Worm (Caenorhabditis elegans): ENCODE measurements around the gene C27D6.12.

C27D6.12 gene

ce11 chrII:5154540-5154939 lies 23.3 kb downstream of the C27D6.12 start, which contains the start of gene srb-12:
Gene srb-12 (minus strand): TSS chrII:5154640.
- TF ChIP-seq med-1 (GFP tag; optimal IDR thresholded peaks at IDR 0.05; ENCODE audit: insufficient read depth), result no peak
- TF ChIP-seq tab-1 (GFP tag; IDR thresholded peaks at IDR 0.05), result no peak
- no peak for TF ChIP-seq ztf-29 (GFP tag; IDR thresholded peaks at IDR 0.05)
- TF ChIP-seq ztf-23 (GFP tag; IDR thresholded peaks at IDR 0.05), result no peak

- TF ChIP-seq ztf-23 (GFP tag; IDR thresholded peaks at IDR 0.05) (no peak), med-1 (GFP tag; optimal IDR thresholded peaks at IDR 0.05; ENCODE audit: insufficient read depth) (no peak), cog-1 (tag; optimal IDR thresholded peaks at IDR 0.05) (no peak), klf-2 (GFP tag; conservative IDR thresholded peaks at IDR 0.05) (no peak), tab-1 (GFP tag; IDR thresholded peaks at IDR 0.05) (no peak), ztf-29 (GFP tag; IDR thresholded peaks at IDR 0.05) (no peak), T22C8.4 (GFP tag; IDR thresholded peaks at IDR 0.05) (no peak), ref-1 (GFP tag; conservative IDR thresholded peaks at IDR 0.05) (no peak), flt-1 (GFP tag; IDR thresholded peaks at IDR 0.05) (no peak)
Observed at ce11 chrII:5150829-5151228, 27.0 kb downstream of the C27D6.12 start, which contains the start of gene srb-16. Gene srb-16 (minus strand): TSS chrII:5150929.

- TF ChIP-seq klf-2 (GFP tag; conservative IDR thresholded peaks at IDR 0.05) (no peak), cog-1 (tag; optimal IDR thresholded peaks at IDR 0.05) (no peak), med-1 (GFP tag; optimal IDR thresholded peaks at IDR 0.05; ENCODE audit: insufficient read depth) (no peak), T22C8.4 (GFP tag; IDR thresholded peaks at IDR 0.05) (no peak), ztf-23 (GFP tag; IDR thresholded peaks at IDR 0.05) (no peak), ref-1 (GFP tag; conservative IDR thresholded peaks at IDR 0.05) (no peak), ztf-29 (GFP tag; IDR thresholded peaks at IDR 0.05) (no peak), tab-1 (GFP tag; IDR thresholded peaks at IDR 0.05) (no peak), flt-1 (GFP tag; IDR thresholded peaks at IDR 0.05) (no peak)
Observed at ce11 chrII:5148349-5148748, 29.5 kb downstream of the C27D6.12 start, which contains the start of gene F58A6.5. Gene F58A6.5 (minus strand): TSS chrII:5148449.

ce11 chrII:5142619-5143018 lies 35.2 kb downstream of the C27D6.12 start, which contains the start of gene F58A6.1:
Gene F58A6.1 (plus strand): TSS chrII:5142919.
- TF ChIP-seq klf-2 (GFP tag; conservative IDR thresholded peaks at IDR 0.05) (no peak), cog-1 (tag; optimal IDR thresholded peaks at IDR 0.05) (no peak), ref-1 (GFP tag; conservative IDR thresholded peaks at IDR 0.05) (no peak), ztf-29 (GFP tag; IDR thresholded peaks at IDR 0.05) (no peak), flt-1 (GFP tag; IDR thresholded peaks at IDR 0.05) (no peak), tab-1 (GFP tag; IDR thresholded peaks at IDR 0.05) (no peak), T22C8.4 (GFP tag; IDR thresholded peaks at IDR 0.05) (no peak), ztf-23 (GFP tag; IDR thresholded peaks at IDR 0.05) (no peak), med-1 (GFP tag; optimal IDR thresholded peaks at IDR 0.05; ENCODE audit: insufficient read depth) (no peak)

ce11 chrII:5141945-5142514 lies 35.8 kb downstream of the C27D6.12 start, which contains the start of gene nas-29:
Gene nas-29 (minus strand): TSS chrII:5142036.
- no peak for TF ChIP-seq T22C8.4 (GFP tag; IDR thresholded peaks at IDR 0.05)
- no peak for TF ChIP-seq ztf-23 (GFP tag; IDR thresholded peaks at IDR 0.05)
- TF ChIP-seq ztf-29 (GFP tag; IDR thresholded peaks at IDR 0.05), result no peak
- no peak for TF ChIP-seq ref-1 (GFP tag; conservative IDR thresholded peaks at IDR 0.05)
- no peak for TF ChIP-seq med-1 (GFP tag; optimal IDR thresholded peaks at IDR 0.05; ENCODE audit: insufficient read depth)
- no peak for TF ChIP-seq klf-2 (GFP tag; conservative IDR thresholded peaks at IDR 0.05)
- TF ChIP-seq cog-1 (tag; optimal IDR thresholded peaks at IDR 0.05), result no peak
- TF ChIP-seq flt-1 (GFP tag; IDR thresholded peaks at IDR 0.05), result no peak
- no peak for TF ChIP-seq tab-1 (GFP tag; IDR thresholded peaks at IDR 0.05)

ce11 chrII:5136296-5136767 lies 41.5 kb downstream of the C27D6.12 start, which contains the start of gene F58A6.2:
Gene F58A6.2 (plus strand): TSS chrII:5136717.
- TF ChIP-seq ztf-29 (GFP tag; IDR thresholded peaks at IDR 0.05) (no peak), ztf-23 (GFP tag; IDR thresholded peaks at IDR 0.05) (no peak), cog-1 (tag; optimal IDR thresholded peaks at IDR 0.05) (no peak), ref-1 (GFP tag; conservative IDR thresholded peaks at IDR 0.05) (no peak), T22C8.4 (GFP tag; IDR thresholded peaks at IDR 0.05) (no peak), tab-1 (GFP tag; IDR thresholded peaks at IDR 0.05) (no peak), flt-1 (GFP tag; IDR thresholded peaks at IDR 0.05) (no peak), klf-2 (GFP tag; conservative IDR thresholded peaks at IDR 0.05) (no peak), med-1 (GFP tag; optimal IDR thresholded peaks at IDR 0.05; ENCODE audit: insufficient read depth) (no peak)

ce11 chrII:5131800-5132199 lies 46.0 kb downstream of the C27D6.12 start:
- TF ChIP-seq T22C8.4 (GFP tag; IDR thresholded peaks at IDR 0.05), result no peak
- no peak for TF ChIP-seq ztf-23 (GFP tag; IDR thresholded peaks at IDR 0.05)
- no peak for TF ChIP-seq ztf-29 (GFP tag; IDR thresholded peaks at IDR 0.05)
- no peak for TF ChIP-seq tab-1 (GFP tag; IDR thresholded peaks at IDR 0.05)
- TF ChIP-seq med-1 (GFP tag; optimal IDR thresholded peaks at IDR 0.05; ENCODE audit: insufficient read depth), result no peak
- no peak for TF ChIP-seq flt-1 (GFP tag; IDR thresholded peaks at IDR 0.05)
- no peak for TF ChIP-seq cog-1 (tag; optimal IDR thresholded peaks at IDR 0.05)
- no peak for TF ChIP-seq klf-2 (GFP tag; conservative IDR thresholded peaks at IDR 0.05)
- TF ChIP-seq ref-1 (GFP tag; conservative IDR thresholded peaks at IDR 0.05), result no peak

ce11 chrII:5130081-5130480 lies 47.7 kb downstream of the C27D6.12 start, which contains the start of gene lgc-56:
Gene lgc-56 (plus strand): TSS chrII:5130381.
- TF ChIP-seq med-1 (GFP tag; optimal IDR thresholded peaks at IDR 0.05; ENCODE audit: insufficient read depth), result no peak
- no peak for TF ChIP-seq ref-1 (GFP tag; conservative IDR thresholded peaks at IDR 0.05)
- TF ChIP-seq ztf-23 (GFP tag; IDR thresholded peaks at IDR 0.05), result no peak
- TF ChIP-seq tab-1 (GFP tag; IDR thresholded peaks at IDR 0.05), result no peak
- TF ChIP-seq klf-2 (GFP tag; conservative IDR thresholded peaks at IDR 0.05), result no peak
- no peak for TF ChIP-seq cog-1 (tag; optimal IDR thresholded peaks at IDR 0.05)
- no peak for TF ChIP-seq T22C8.4 (GFP tag; IDR thresholded peaks at IDR 0.05)
- TF ChIP-seq flt-1 (GFP tag; IDR thresholded peaks at IDR 0.05), result no peak
- TF ChIP-seq ztf-29 (GFP tag; IDR thresholded peaks at IDR 0.05), result no peak
